Worm (Caenorhabditis elegans) whole organism, late embryonic: ENCODE data around the gene fbxa-86.

Experiments used
- ama-1 ChIP-seq: fragments of 150-350 bp; optimal IDR thresholded peaks from 2 replicates; lab custom pipeline; 2014
- ceh-2 ChIP-seq: sonication (generic microtip); optimal IDR thresholded peaks from 2 replicates; lab custom pipeline; 2016; ENCODE audit warnings: missing genotype, missing genetic modification characterization, missing compliant biosample characterization
- hlh-15 ChIP-seq: sonication (generic microtip); optimal IDR thresholded peaks from 2 replicates; lab custom pipeline; 2016; ENCODE audit warnings: missing genetic modification characterization, missing compliant biosample characterization
- lin-11 ChIP-seq: fragments of 200-800 bp; sonication (Bioruptor generic); optimal IDR thresholded peaks from 2 replicates; lab custom pipeline; 2018; ENCODE audit warnings: mild to moderate bottlenecking, missing genetic modification characterization, missing compliant biosample characterization
- mec-3 ChIP-seq: sonication (generic microtip); optimal IDR thresholded peaks from 2 replicates; lab custom pipeline; 2016; ENCODE audit warnings: borderline replicate concordance, missing genetic modification characterization, missing compliant biosample characterization
- pha-4 ChIP-seq: fragments of 150-350 bp; optimal IDR thresholded peaks from 2 replicates; lab custom pipeline; 2018; ENCODE audit warnings: missing biosample characterization, missing genetic modification reagents, missing genetic modification characterization
- sox-4 ChIP-seq: sonication (generic microtip); optimal IDR thresholded peaks from 2 replicates; lab custom pipeline; 2017; ENCODE audit warnings: mild to moderate bottlenecking, missing genetic modification characterization, inconsistent platforms, missing compliant biosample characterization

DNA sequence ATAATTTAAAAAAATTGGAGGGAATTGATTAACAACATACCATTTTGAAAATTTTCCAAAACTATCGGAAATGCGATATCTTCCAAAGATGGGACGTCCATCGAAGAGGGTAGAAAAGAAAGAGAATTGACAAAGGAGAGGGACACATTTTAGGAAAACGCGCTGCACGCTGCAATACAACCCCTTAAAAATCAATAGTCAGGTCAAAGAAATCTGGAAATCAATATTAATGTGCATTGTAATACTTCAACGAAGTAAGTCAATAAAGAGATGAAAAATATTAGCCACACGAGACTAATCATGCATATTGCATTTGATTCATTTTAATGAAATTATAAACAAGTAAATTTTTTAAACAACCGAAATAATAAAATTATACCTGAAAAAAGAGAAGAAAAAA, 31.6 kb upstream of the fbxa-86 start, which contains the start of gene Y9C9A.13:
- TF ChIP-seq mec-3 (tag; lab: Kevin White, UChicago) (no peak), pha-4 (tag; lab: Kevin White, UChicago) (no peak), ceh-2 (tag; lab: Kevin White, UChicago) (no peak), hlh-15 (tag; lab: Kevin White, UChicago) (no peak), lin-11 (no peak), ama-1 (lab: Kevin White, UChicago) (no peak), sox-4 (no peak)
